Worm (Caenorhabditis elegans) whole organism, L4/young adult: ENCODE measurements around the gene H12D21.5.

Experiments used
- W03F9.2 ChIP-seq: fragments of 150-350 bp; optimal IDR thresholded peaks from 2 replicates; lab custom pipeline; 2014; ENCODE audit warnings: missing biosample characterization, missing genetic modification characterization
- dao-5 ChIP-seq: sonication (generic microtip); optimal IDR thresholded peaks from 2 replicates; lab custom pipeline; 2016; ENCODE audit warnings: missing genotype, missing genetic modification characterization, moderate library complexity, missing compliant biosample characterization
- him-1 ChIP-seq: sonication (generic microtip); optimal IDR thresholded peaks from 2 replicates; lab custom pipeline; 2016; ENCODE audit warnings: missing genotype, missing genetic modification reagents, missing genetic modification characterization, missing compliant biosample characterization

ce11 chrV:14928248-14928647, 34.4 kb downstream of the H12D21.5 start, which contains the start of gene srg-55:
- TF ChIP-seq W03F9.2 (tag; lab: Kevin White, UChicago), result no peak
- no peak for TF ChIP-seq him-1 (tag; lab: Kevin White, UChicago)
- no peak for TF ChIP-seq dao-5 (tag; lab: Kevin White, UChicago)
